Fruit fly (Drosophila melanogaster): Measurements from ENCODE around the gene CG13895.

CG13895 gene

dm6 chr3L:754612-755011 lies 46.6 kb upstream of the CG13895 start (continued):
- TF ChIP-seq Hr38 (GFP tag; optimal IDR thresholded peaks at IDR 0.05) (no peak), topi (GFP tag; optimal IDR thresholded peaks at IDR 0.05) (no peak), CG10631 (GFP tag; optimal IDR thresholded peaks at IDR 0.05) (peak; percentile 41), fd59A (GFP tag; optimal IDR thresholded peaks at IDR 0.05) (no peak), pdm3 (GFP tag; optimal IDR thresholded peaks at IDR 0.05) (peak; percentile 45), CG10669 (GFP tag; optimal IDR thresholded peaks at IDR 0.05) (no peak), Gug (GFP tag; IDR thresholded peaks at IDR 0.05) (no peak), Ets96B (tag; optimal IDR thresholded peaks at IDR 0.05) (no peak), Ets21C (GFP tag; optimal IDR thresholded peaks at IDR 0.05) (no peak), CG9139 (GFP tag; optimal IDR thresholded peaks at IDR 0.05) (no peak), lz (GFP tag; optimal IDR thresholded peaks at IDR 0.05) (peak; percentile 27), Blimp-1 (GFP tag; optimal IDR thresholded peaks at IDR 0.05) (no peak), CG6808 (GFP tag; optimal IDR thresholded peaks at IDR 0.05) (no peak), fd85E (GFP tag; optimal IDR thresholded peaks at IDR 0.05) (no peak), Eip78C (GFP tag) (peak; percentile 74), esn (GFP tag; optimal IDR thresholded peaks at IDR 0.05) (peak; percentile 10), CG11762 (GFP tag; optimal IDR thresholded peaks at IDR 0.05; ENCODE audit: insufficient read depth) (no peak), dsx (GFP tag; optimal IDR thresholded peaks at IDR 0.05; ENCODE audit: poor library complexity, severe bottlenecking) (no peak), acj6 (GFP tag; optimal IDR thresholded peaks at IDR 0.05) (peak; percentile 13), Lpt (GFP tag; optimal IDR thresholded peaks at IDR 0.05) (peak; percentile 31)

- peak; percentile 42; the same call in 1 of the 3 replicates for TF ChIP-seq eg (GFP tag; IDR thresholded peaks at IDR 0.05)
- peak; percentile 17 for TF ChIP-seq Eip78C (GFP tag)
- no peak for TF ChIP-seq CG7368 (GFP tag; optimal IDR thresholded peaks at IDR 0.05)
- peak; percentile 55; the same call in 1 of the 3 replicates for TF ChIP-seq CG6163 (GFP tag; IDR thresholded peaks at IDR 0.05)
- no peak for TF ChIP-seq CG4318 (GFP tag; optimal IDR thresholded peaks at IDR 0.05)
- peak; percentile 1 for TF ChIP-seq net (GFP tag; optimal IDR thresholded peaks at IDR 0.05)
- TF ChIP-seq CG1621 (tag; optimal IDR thresholded peaks at IDR 0.05), result no peak
- peak; percentile 33 for TF ChIP-seq svp (GFP tag)
These were observed 45.7 kb upstream of the CG13895 start for dm6 chr3L:753568-754156.

dm6 chr3L:751516-752125 lies 43.6 kb upstream of the CG13895 start:
- TF ChIP-seq CG8319 (GFP tag; optimal IDR thresholded peaks at IDR 0.05) (no peak), Ets21C (GFP tag; optimal IDR thresholded peaks at IDR 0.05) (no peak), dsx (GFP tag; optimal IDR thresholded peaks at IDR 0.05; ENCODE audit: poor library complexity, severe bottlenecking) (peak; percentile 69), dac (GFP tag; optimal IDR thresholded peaks at IDR 0.05) (peak; percentile 31), vri (GFP tag; optimal IDR thresholded peaks at IDR 0.05) (no peak), fkh (GFP tag; optimal IDR thresholded peaks at IDR 0.05) (no peak), eg (GFP tag; IDR thresholded peaks at IDR 0.05) (peak; percentile 85), CG6276 (GFP tag; optimal IDR thresholded peaks at IDR 0.05) (peak; percentile 33), acj6 (GFP tag; optimal IDR thresholded peaks at IDR 0.05) (peak; percentile 36), CG6792 (GFP tag; optimal IDR thresholded peaks at IDR 0.05) (peak; percentile 20), Sox15 (GFP tag; optimal IDR thresholded peaks at IDR 0.05) (peak; percentile 7), CG11762 (GFP tag; optimal IDR thresholded peaks at IDR 0.05; ENCODE audit: insufficient read depth) (no peak), spab (GFP tag; optimal IDR thresholded peaks at IDR 0.05) (no peak), OdsH (GFP tag; optimal IDR thresholded peaks at IDR 0.05) (peak; percentile 49), Lpt (GFP tag; optimal IDR thresholded peaks at IDR 0.05) (peak; percentile 21), cyc (GFP tag; optimal IDR thresholded peaks at IDR 0.05) (peak; percentile 23), CG31627 (GFP tag; optimal IDR thresholded peaks at IDR 0.05) (peak; percentile 60), Eip93F (GFP tag; optimal IDR thresholded peaks at IDR 0.05) (no peak), ss (GFP tag; optimal IDR thresholded peaks at IDR 0.05) (peak; percentile 14 to 46), esn (GFP tag; optimal IDR thresholded peaks at IDR 0.05) (peak; percentile 34), Met (GFP tag; optimal IDR thresholded peaks at IDR 0.05) (peak; percentile 37), Ets96B (tag; optimal IDR thresholded peaks at IDR 0.05) (peak; percentile 31), CG34406 (GFP tag; optimal IDR thresholded peaks at IDR 0.05) (peak; percentile 26), CG32006 (GFP tag; optimal IDR thresholded peaks at IDR 0.05) (peak; percentile 65), CG15336 (GFP tag; IDR thresholded peaks at IDR 0.05) (peak; percentile 77), CG6808 (GFP tag; optimal IDR thresholded peaks at IDR 0.05) (peak; percentile 32), Smox (GFP tag; optimal IDR thresholded peaks at IDR 0.05) (peak; percentile 36), CG8632 (GFP tag; optimal IDR thresholded peaks at IDR 0.05) (peak; percentile 32)
